Worm (Caenorhabditis elegans) whole organism, L3 larva: ENCODE results near the gene zag-1.

Experiments used
- R02D3.7 ChIP-seq: fragments of 150-350 bp; optimal IDR thresholded peaks from 2 replicates; lab custom pipeline; 2014; ENCODE audit warnings: missing biosample characterization, missing genetic modification characterization
- elt-2 ChIP-seq: sonication (generic microtip); optimal IDR thresholded peaks from 2 replicates; lab custom pipeline; 2016; ENCODE audit warnings: missing genetic modification reagents, mild to moderate bottlenecking, missing genetic modification characterization, missing compliant biosample characterization
- fos-1 ChIP-seq: fragments of 150-350 bp; optimal IDR thresholded peaks from 2 replicates; lab custom pipeline; 2014; ENCODE audit warnings: missing biosample characterization, missing genetic modification characterization
- jun-1 ChIP-seq: fragments of 150-350 bp; optimal IDR thresholded peaks from 2 replicates; lab custom pipeline; 2014; ENCODE audit warnings: missing biosample characterization, missing genetic modification reagents, missing genetic modification characterization
- nhr-11 ChIP-seq: fragments of 150-350 bp; optimal IDR thresholded peaks from 2 replicates; lab custom pipeline; 2014; ENCODE audit warnings: missing biosample characterization, missing genetic modification characterization
- nhr-12 ChIP-seq: fragments of 150-350 bp; optimal IDR thresholded peaks from 2 replicates; lab custom pipeline; 2014; ENCODE audit warnings: missing biosample characterization, missing genetic modification characterization
- nhr-23 ChIP-seq: fragments of 150-350 bp; optimal IDR thresholded peaks from 2 replicates; lab custom pipeline; 2014; ENCODE audit warnings: missing biosample characterization, missing genetic modification reagents, missing genetic modification characterization
- nhr-28 ChIP-seq: fragments of 150-350 bp; optimal IDR thresholded peaks from 2 replicates; lab custom pipeline; 2014; ENCODE audit warnings: missing biosample characterization, missing genetic modification characterization
- snpc-4 ChIP-seq: fragments of 150-350 bp; optimal IDR thresholded peaks from 2 replicates; lab custom pipeline; 2014; ENCODE audit warnings: missing biosample characterization, missing genetic modification characterization

DNA sequence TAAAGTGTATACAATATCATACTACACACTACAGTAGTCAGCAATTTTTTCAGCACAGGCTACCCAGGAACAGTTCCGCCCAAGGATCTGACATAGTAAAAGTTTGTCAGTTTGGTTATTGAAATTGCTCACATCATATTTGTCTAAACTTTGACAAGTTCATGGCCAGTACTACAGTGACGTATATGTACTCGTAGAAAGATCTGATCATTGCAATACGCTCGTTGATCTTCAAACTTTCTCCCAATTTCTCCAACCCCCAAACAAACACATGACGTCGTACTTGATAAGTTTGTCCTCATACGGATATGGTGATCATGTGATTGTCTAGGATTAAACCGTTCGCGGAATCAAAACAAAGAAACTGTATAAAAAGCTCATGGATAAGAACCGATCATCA, 39.1 kb downstream of the zag-1 start, which contains the start of gene dct-8:
- TF ChIP-seq fos-1 (no peak), elt-2 (tag; lab: Kevin White, UChicago) (no peak), R02D3.7 (tag; lab: Kevin White, UChicago) (no peak), nhr-12 (tag; lab: Kevin White, UChicago) (no peak), snpc-4 (tag; lab: Kevin White, UChicago) (no peak), nhr-23 (tag; lab: Kevin White, UChicago) (no peak), nhr-11 (tag; lab: Kevin White, UChicago) (no peak), jun-1 (tag; lab: Kevin White, UChicago) (no peak), nhr-28 (no peak)
